Worm (Caenorhabditis elegans): ENCODE measurements around the gene dpf-1.

ce11 chrV:15444188-15444587 is 26.9 kb upstream of the dpf-1 start, which contains the start of gene T26H5.11:
- TF ChIP-seq ham-2 (GFP tag; optimal IDR thresholded peaks at IDR 0.05) = no peak
- TF ChIP-seq elt-3 (tag; optimal IDR thresholded peaks at IDR 0.05) = no peak
- no peak for TF ChIP-seq unc-62 (GFP tag; optimal IDR thresholded peaks at IDR 0.05)
- no peak for TF ChIP-seq ztf-11 (tag; optimal IDR thresholded peaks at IDR 0.05)
- TF ChIP-seq bed-3 (GFP tag; optimal IDR thresholded peaks at IDR 0.05) = no peak
